Fruit fly (Drosophila melanogaster): ENCODE results near the gene Rpt3R.

Gene Rpt3R

dm6 chr3R:9800644-9801330, 44.5 kb upstream of the Rpt3R start, which contains the start of the genes CG9467 and CG8526 (continued):
- TF ChIP-seq CG6854 (GFP tag; optimal IDR thresholded peaks at IDR 0.05) (no peak), CG10959 (GFP tag; IDR thresholded peaks at IDR 0.05) (no peak), CG4707 (GFP tag; optimal IDR thresholded peaks at IDR 0.05) (no peak), Ets65A (GFP tag) (peak; percentile 93), CG3407 (GFP tag; optimal IDR thresholded peaks at IDR 0.05) (peak; percentile 38), Sry-δ (GFP tag; optimal IDR thresholded peaks at IDR 0.05) (peak; percentile 88), CG14710 (tag; optimal IDR thresholded peaks at IDR 0.05) (peak; percentile 90), slou (GFP tag; optimal IDR thresholded peaks at IDR 0.05) (peak; percentile 59), CG34422 (GFP tag; IDR thresholded peaks at IDR 0.05) (peak; percentile 50; the same call in 1 of the 3 replicates), dpn (GFP tag; optimal IDR thresholded peaks at IDR 0.05) (peak; percentile 52 to 71), unpg (GFP tag; optimal IDR thresholded peaks at IDR 0.05) (peak; percentile 55), CG17802 (tag; optimal IDR thresholded peaks at IDR 0.05) (no peak), CG10462 (GFP tag; optimal IDR thresholded peaks at IDR 0.05) (peak; percentile 84), CG17829 (tag; optimal IDR thresholded peaks at IDR 0.05) (peak; percentile 78), knrl (GFP tag; IDR thresholded peaks at IDR 0.05; ENCODE audit: partially characterized antibody) (peak; percentile 89), CG2202 (tag; optimal IDR thresholded peaks at IDR 0.05) (no peak), CG4854 (GFP tag; optimal IDR thresholded peaks at IDR 0.05) (peak; percentile 33), fd96Cb (tag; optimal IDR thresholded peaks at IDR 0.05) (peak; percentile 36), CG2129 (GFP tag; IDR thresholded peaks at IDR 0.05; ENCODE audit: partially characterized antibody) (peak; percentile 66), Usf (GFP tag; optimal IDR thresholded peaks at IDR 0.05) (peak; percentile 49), CG32772 (GFP tag; IDR thresholded peaks at IDR 0.05) (peak; percentile 51; the same call in 1 of the 2 replicates), p53 (GFP tag; optimal IDR thresholded peaks at IDR 0.05) (no peak), Aef1 (GFP tag; IDR thresholded peaks at IDR 0.05) (peak; percentile 69), esg (GFP tag; conservative IDR thresholded peaks at IDR 0.05) (peak; percentile 46; the same call in 1 of the 2 replicates), CG15601 (tag; optimal IDR thresholded peaks at IDR 0.05) (peak; percentile 65), tx (GFP tag; optimal IDR thresholded peaks at IDR 0.05) (peak; percentile 10), Oli (tag; optimal IDR thresholded peaks at IDR 0.05) (peak; percentile 37), z (GFP tag; IDR thresholded peaks at IDR 0.05) (no peak), inv (GFP tag; IDR thresholded peaks at IDR 0.05; ENCODE audit: partially characterized antibody) (peak; percentile 73), zf30C (GFP tag; optimal IDR thresholded peaks at IDR 0.05) (no peak), CG1792 (GFP tag; optimal IDR thresholded peaks at IDR 0.05) (no peak), NFAT (GFP tag; IDR thresholded peaks at IDR 0.05) (peak; percentile 64), toy (GFP tag; IDR thresholded peaks at IDR 0.05) (no peak), slbo (GFP tag; IDR thresholded peaks at IDR 0.05) (peak; percentile 86), CG2712 (tag; optimal IDR thresholded peaks at IDR 0.05) (peak; percentile 80), CG14441 (GFP tag; IDR thresholded peaks at IDR 0.05) (peak; percentile 58), CG13296 (GFP tag; optimal IDR thresholded peaks at IDR 0.05) (no peak), az2 (GFP tag; optimal IDR thresholded peaks at IDR 0.05) (peak; percentile 23), CG4282 (GFP tag; optimal IDR thresholded peaks at IDR 0.05) (no peak), ttk (GFP tag; IDR thresholded peaks at IDR 0.05) (no peak), CG7963 (GFP tag; IDR thresholded peaks at IDR 0.05; ENCODE audit: partially characterized antibody) (peak; percentile 49; the same call in 2 of the 3 replicates), Ptx1 (GFP tag; IDR thresholded peaks at IDR 0.05) (peak; percentile 67; the same call in 1 of the 2 replicates), scrt (GFP tag; optimal IDR thresholded peaks at IDR 0.05) (no peak), dmrt11E (tag; optimal IDR thresholded peaks at IDR 0.05) (peak; percentile 71), Deaf1 (tag; optimal IDR thresholded peaks at IDR 0.05) (no peak), run (tag; optimal IDR thresholded peaks at IDR 0.05) (no peak), Antp (GFP tag; optimal IDR thresholded peaks at IDR 0.05) (no peak), lmd (GFP tag; IDR thresholded peaks at IDR 0.05) (peak; percentile 65), Oaz (GFP tag; IDR thresholded peaks at IDR 0.05) (no peak), Dek (tag; optimal IDR thresholded peaks at IDR 0.05) (peak; percentile 72)
